Comparison of ENCODE assay signal across 5 worm cellular contexts in the genomic region with DNA sequence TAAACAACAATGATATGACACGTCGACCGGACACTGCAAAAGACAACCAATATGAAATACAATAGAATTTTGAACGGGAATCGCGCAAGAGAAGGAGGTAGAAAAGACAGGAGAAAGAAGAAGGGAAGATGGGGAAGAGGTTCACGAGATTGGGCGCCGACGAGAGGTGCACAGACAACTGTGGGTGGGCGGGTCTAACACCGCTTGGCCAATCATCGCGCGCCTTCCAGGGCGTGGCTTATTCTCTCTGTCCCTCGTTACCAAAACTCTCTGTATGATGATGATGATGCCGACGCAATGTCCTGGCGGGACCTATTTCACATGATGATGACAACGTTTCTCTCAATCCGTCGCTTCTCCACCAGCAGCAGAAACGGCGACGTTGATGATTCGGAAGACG.
TF ChIP-seq lines count a peak whose summit lies in the region.

No protein-coding gene starts in this region.

TF ChIP-seq in whole organism, L1 larva, 84 proteins besides CTCF, POLR2A, EP300 and RAD21:
- TF ChIP-seq lsy-2 (tag; optimal IDR thresholded peaks at IDR 0.05; lab: Kevin White, UChicago) (peak in 1 of 2 experiments; percentile 33), blmp-1 (tag; optimal IDR thresholded peaks at IDR 0.05; lab: Kevin White, UChicago) (no peak), unc-86 (tag; optimal IDR thresholded peaks at IDR 0.05; lab: Kevin White, UChicago) (peak; percentile 33), swsn-7 (tag; optimal IDR thresholded peaks at IDR 0.05; lab: Kevin White, UChicago) (peak; percentile 4), nhr-237 (tag; optimal IDR thresholded peaks at IDR 0.05; lab: Kevin White, UChicago) (no peak), nhr-85 (tag; lab: Kevin White, UChicago) (peak; percentile 43), nhr-84 (tag; optimal IDR thresholded peaks at IDR 0.05; lab: Kevin White, UChicago) (no peak), xbp-1 (tag; optimal IDR thresholded peaks at IDR 0.05; lab: Kevin White, UChicago) (peak; percentile 27), pax-3 (tag; optimal IDR thresholded peaks at IDR 0.05; lab: Kevin White, UChicago) (no peak), fkh-8 (tag; optimal IDR thresholded peaks at IDR 0.05; lab: Kevin White, UChicago) (no peak), lir-3 (tag; optimal IDR thresholded peaks at IDR 0.05; lab: Kevin White, UChicago; ENCODE audit: poor library complexity) (no peak), mef-2 (tag; optimal IDR thresholded peaks at IDR 0.05; lab: Kevin White, UChicago) (no peak), lin-14 (GFP tag; optimal IDR thresholded peaks at IDR 0.05; lab: Kevin White, UChicago) (peak; percentile 31), mep-1 (tag; optimal IDR thresholded peaks at IDR 0.05; lab: Kevin White, UChicago) (no peak), lin-39 (tag; optimal IDR thresholded peaks at IDR 0.05; lab: Kevin White, UChicago) (no peak), nhr-19 (GFP tag; conservative IDR thresholded peaks at IDR 0.05; lab: Robert Waterston, UW) (no peak), ceh-82 (tag; optimal IDR thresholded peaks at IDR 0.05; lab: Kevin White, UChicago) (no peak)

TF ChIP-seq in whole organism, L3 larva, 47 proteins besides CTCF, POLR2A, EP300 and RAD21:
- TF ChIP-seq elt-1 (tag; optimal IDR thresholded peaks at IDR 0.05; lab: Kevin White, UChicago) (no peak), pha-4 (tag; optimal IDR thresholded peaks at IDR 0.05; lab: Kevin White, UChicago) (peak; percentile 7), elt-2 (tag; optimal IDR thresholded peaks at IDR 0.05; lab: Kevin White, UChicago) (no peak), fos-1 (tag; optimal IDR thresholded peaks at IDR 0.05; lab: Kevin White, UChicago) (no peak), nfya-1 (tag; optimal IDR thresholded peaks at IDR 0.05; lab: Kevin White, UChicago; ENCODE audit: insufficient read depth) (peak; percentile 93), nhr-25 (tag; optimal IDR thresholded peaks at IDR 0.05; lab: Kevin White, UChicago) (no peak), zag-1 (tag; optimal IDR thresholded peaks at IDR 0.05; lab: Kevin White, UChicago) (no peak), mdl-1 (tag; optimal IDR thresholded peaks at IDR 0.05; lab: Kevin White, UChicago) (no peak), nhr-43 (tag; optimal IDR thresholded peaks at IDR 0.05; lab: Kevin White, UChicago; ENCODE audit: poor library complexity, severe bottlenecking) (no peak)
TF ChIP-seq in whole organism, L3 larva: peak in this region for 2.

TF ChIP-seq in whole organism, early embryonic, 17 proteins besides CTCF, POLR2A, EP300 and RAD21:
- no peak for TF ChIP-seq aly-1 (tag; optimal IDR thresholded peaks at IDR 0.05; lab: Kevin White, UChicago)
- no peak for TF ChIP-seq hmbx-1 (tag; optimal IDR thresholded peaks at IDR 0.05; lab: Kevin White, UChicago)
- peak; percentile 13 for TF ChIP-seq hmg-4 (GFP tag; optimal IDR thresholded peaks at IDR 0.05; lab: Kevin White, UChicago)
- TF ChIP-seq B0310.2 (tag; optimal IDR thresholded peaks at IDR 0.05; lab: Kevin White, UChicago): no peak
- TF ChIP-seq ets-7 (tag; optimal IDR thresholded peaks at IDR 0.05; lab: Kevin White, UChicago): no peak
- no peak for TF ChIP-seq ceh-36 (tag; optimal IDR thresholded peaks at IDR 0.05; lab: Kevin White, UChicago)
- no peak for TF ChIP-seq hnd-1 (tag; optimal IDR thresholded peaks at IDR 0.05; lab: Kevin White, UChicago)
- TF ChIP-seq scrt-1 (GFP tag; IDR thresholded peaks at IDR 0.05; lab: Robert Waterston, UW): 0 out of 2 replicates have a peak, but pooled peaks have one; percentile 33

TF ChIP-seq in whole organism, midembryonic, 9 proteins besides CTCF, POLR2A, EP300 and RAD21:
- TF ChIP-seq med-1 (GFP tag; optimal IDR thresholded peaks at IDR 0.05; lab: Kevin White, UChicago; ENCODE audit: insufficient read depth) (no peak), tab-1 (GFP tag; IDR thresholded peaks at IDR 0.05; lab: Robert Waterston, UW) (0 out of 2 replicates have a peak, but pooled peaks have one; percentile 40)
TF ChIP-seq in whole organism, midembryonic: peak in this region for 1.

TF ChIP-seq in whole organism, young adult, 124 proteins besides CTCF, POLR2A, EP300 and RAD21:
- TF ChIP-seq egrh-3 (GFP tag; IDR thresholded peaks at IDR 0.05; lab: Robert Waterston, UW) (0 out of 2 replicates have a peak, but pooled peaks have one; percentile 15), let-526 (GFP tag; IDR thresholded peaks at IDR 0.05; lab: Robert Waterston, UW) (no peak), zfh-2 (GFP tag; conservative IDR thresholded peaks at IDR 0.05; lab: Robert Waterston, UW) (peak; percentile 74), rpc-1 (optimal IDR thresholded peaks at IDR 0.05; lab: Kevin White, UChicago) (no peak), rpc-1 (tag; optimal IDR thresholded peaks at IDR 0.05; lab: Kevin White, UChicago) (no peak), nfyb-1 (GFP tag; IDR thresholded peaks at IDR 0.05; lab: Robert Waterston, UW) (peak; percentile 79)
